Worm (Caenorhabditis elegans): Measurements from ENCODE around the gene tomm-7.

ce11 chrIII:7878852-7879329, 19.5 kb downstream of the tomm-7 start, which contains the start of gene sup-18:
- no peak for TF ChIP-seq B0035.1 (tag; optimal IDR thresholded peaks at IDR 0.05)
- no peak for TF ChIP-seq aptf-2 (GFP tag; conservative IDR thresholded peaks at IDR 0.05)
- no peak for TF ChIP-seq C06A6.2 (GFP tag; conservative IDR thresholded peaks at IDR 0.05)
- no peak for TF ChIP-seq ZK185.1 (tag; optimal IDR thresholded peaks at IDR 0.05; ENCODE audit: poor library complexity, severe bottlenecking)
- TF ChIP-seq unc-62 (GFP tag; optimal IDR thresholded peaks at IDR 0.05), result no peak
- TF ChIP-seq ceh-100 (GFP tag; IDR thresholded peaks at IDR 0.05), result no peak
- no peak for TF ChIP-seq ama-1 (optimal IDR thresholded peaks at IDR 0.05)
- TF ChIP-seq ama-1 (GFP tag; optimal IDR thresholded peaks at IDR 0.05), result no peak
- no peak for TF ChIP-seq attf-5 (GFP tag; optimal IDR thresholded peaks at IDR 0.05)
